Worm (Caenorhabditis elegans) whole organism, young adult: ENCODE data around the gene inpp-5K.

Experiments used
- B0019.2 ChIP-seq: fragments of 200-800 bp; sonication (Bioruptor generic); conservative IDR thresholded peaks from 2 replicates; pipeline ENCODE4 v1.3.6; 2022; ENCODE audit warnings: missing genetic modification reagents, missing genetic modification characterization, missing compliant biosample characterization
- B0261.1 ChIP-seq: sonication (generic microtip); optimal IDR thresholded peaks from 2 replicates; lab custom pipeline; 2016; ENCODE audit warnings: mild to moderate bottlenecking, missing genetic modification characterization, moderate library complexity, missing compliant biosample characterization
- D2030.7 ChIP-seq: fragments of 200-800 bp; sonication (Bioruptor generic); IDR thresholded peaks from 2 replicates; pipeline ENCODE4 v1.3.6; 2022; ENCODE audit warnings: missing genetic modification reagents, missing genetic modification characterization, missing compliant biosample characterization
- F33H1.4 ChIP-seq: fragments of 200-800 bp; sonication (Bioruptor generic); IDR thresholded peaks from 2 replicates; pipeline ENCODE4 v1.3.6; 2022; ENCODE audit warnings: missing genetic modification reagents, missing genetic modification characterization, missing compliant biosample characterization
- F37B4.10 ChIP-seq: fragments of 200-800 bp; sonication (Bioruptor generic); IDR thresholded peaks from 2 replicates; pipeline ENCODE4 v1.3.6; 2022; ENCODE audit warnings: missing genetic modification characterization, missing compliant biosample characterization
- F52B5.7 ChIP-seq: sonication (generic microtip); optimal IDR thresholded peaks from 2 replicates; lab custom pipeline; 2016; ENCODE audit warnings: mild to moderate bottlenecking, missing genetic modification characterization, missing compliant biosample characterization
- F57A8.1 ChIP-seq: fragments of 200-800 bp; sonication (Bioruptor generic); optimal IDR thresholded peaks from 2 replicates; lab custom pipeline; 2018; ENCODE audit warnings: mild to moderate bottlenecking, missing genetic modification characterization, moderate library complexity, missing compliant biosample characterization
- K11D2.4 ChIP-seq: fragments of 200-800 bp; sonication (Bioruptor generic); IDR thresholded peaks from 2 replicates; pipeline ENCODE4 v1.3.6; 2022; ENCODE audit warnings: missing genetic modification reagents, missing genetic modification characterization, missing compliant biosample characterization
- T07F8.4 ChIP-seq: sonication (generic microtip); optimal IDR thresholded peaks from 2 replicates; lab custom pipeline; 2016; ENCODE audit warnings: mild to moderate bottlenecking, missing genetic modification characterization, moderate library complexity, missing compliant biosample characterization
- ZK185.1 ChIP-seq: sonication (generic microtip); optimal IDR thresholded peaks from 2 replicates; lab custom pipeline; 2016; ENCODE audit warnings: mild to moderate bottlenecking, missing genetic modification characterization, missing compliant biosample characterization; ENCODE audit not compliant: poor library complexity, severe bottlenecking
- akir-1 ChIP-seq: fragments of 200-800 bp; sonication (Bioruptor generic); optimal IDR thresholded peaks from 2 replicates; lab custom pipeline; 2018; ENCODE audit warnings: mild to moderate bottlenecking, missing genetic modification characterization, moderate library complexity, missing compliant biosample characterization
- attf-6 ChIP-seq: fragments of 200-800 bp; sonication (Bioruptor generic); IDR thresholded peaks from 2 replicates; pipeline ENCODE4 v1.3.6; 2022; ENCODE audit warnings: missing genetic modification reagents, missing genetic modification characterization, missing compliant biosample characterization
- bed-2 ChIP-seq: fragments of 200-800 bp; sonication (Bioruptor generic); IDR thresholded peaks from 2 replicates; pipeline ENCODE4 v1.3.6; 2022; ENCODE audit warnings: missing genetic modification reagents, missing genetic modification characterization, missing compliant biosample characterization
- cebp-1 ChIP-seq, 2 experiments: fragments of 200-800 bp in 1 of 2; sonication (Bioruptor generic) in 1 of 2; sonication (generic microtip) in 1 of 2; IDR thresholded peaks in 1 of 2; optimal IDR thresholded peaks in 1 of 2; 2 replicates each; pipeline versions ENCODE4 v1.3.6 to Lab custom; 2017 to 2022; ENCODE audit warnings: missing compliant biosample characterization in 2 of 2, missing genetic modification characterization in 2 of 2, mild to moderate bottlenecking in 1 of 2, missing genetic modification reagents in 1 of 2, moderate library complexity in 1 of 2
- ceh-27 ChIP-seq: fragments of 200-800 bp; sonication (Bioruptor generic); optimal IDR thresholded peaks from 2 replicates; lab custom pipeline; 2018; ENCODE audit warnings: mild to moderate bottlenecking, missing genetic modification characterization, moderate library complexity, missing compliant biosample characterization
- ceh-58 ChIP-seq: fragments of 200-800 bp; sonication (Bioruptor generic); IDR thresholded peaks from 2 replicates; pipeline ENCODE4 v1.3.6; 2022; ENCODE audit warnings: missing genetic modification characterization, missing compliant biosample characterization
- dox-1 ChIP-seq: fragments of 200-800 bp; sonication (Bioruptor generic); IDR thresholded peaks from 2 replicates; pipeline ENCODE4 v1.3.6; 2022; ENCODE audit warnings: missing genetic modification reagents, missing genetic modification characterization, missing compliant biosample characterization
- ekl-4 ChIP-seq: fragments of 200-800 bp; sonication (Bioruptor generic); IDR thresholded peaks from 2 replicates; pipeline ENCODE4 v1.3.6; 2022; ENCODE audit warnings: missing genetic modification reagents, missing genetic modification characterization, missing compliant biosample characterization
- ets-4 ChIP-seq: fragments of 200-800 bp; sonication (Bioruptor generic); optimal IDR thresholded peaks from 2 replicates; lab custom pipeline; 2018; ENCODE audit warnings: mild to moderate bottlenecking, missing genetic modification characterization, missing compliant biosample characterization
- hlh-26 ChIP-seq: fragments of 200-800 bp; sonication (Bioruptor generic); conservative IDR thresholded peaks from 2 replicates; pipeline ENCODE4 v1.3.6; 2022; ENCODE audit warnings: missing genetic modification reagents, missing genetic modification characterization, missing compliant biosample characterization
- hmg-20 ChIP-seq: fragments of 200-800 bp; sonication (Bioruptor generic); IDR thresholded peaks from 2 replicates; pipeline ENCODE4 v1.3.6; 2022; ENCODE audit warnings: missing genetic modification reagents, missing genetic modification characterization, missing compliant biosample characterization
- let-607 ChIP-seq, 2 experiments: fragments of 200-800 bp in 1 of 2; sonication (Bioruptor generic) in 1 of 2; sonication (generic microtip) in 1 of 2; optimal IDR thresholded peaks; 2 replicates each; lab custom pipeline; 2016 to 2018; ENCODE audit warnings: mild to moderate bottlenecking in 2 of 2, missing compliant biosample characterization in 2 of 2, missing genetic modification characterization in 2 of 2, moderate library complexity in 2 of 2, missing genotype in 1 of 2
- lir-1 ChIP-seq: fragments of 200-800 bp; sonication (Bioruptor generic); conservative IDR thresholded peaks from 2 replicates; pipeline ENCODE4 v1.3.6; 2022; ENCODE audit warnings: missing genetic modification reagents, missing genetic modification characterization, missing compliant biosample characterization
- madf-8 ChIP-seq: fragments of 200-800 bp; sonication (Bioruptor generic); conservative IDR thresholded peaks from 2 replicates; pipeline ENCODE4 v1.3.6; 2022; ENCODE audit warnings: missing genetic modification reagents, missing genetic modification characterization, missing compliant biosample characterization
- mes-4 ChIP-seq: sonication (generic microtip); optimal IDR thresholded peaks from 2 replicates; lab custom pipeline; 2016; ENCODE audit warnings: missing genotype, missing genetic modification characterization, missing compliant biosample characterization
- nhr-120 ChIP-seq: fragments of 200-800 bp; sonication (Bioruptor generic); IDR thresholded peaks from 2 replicates; pipeline ENCODE4 v1.3.6; 2022; ENCODE audit warnings: missing genetic modification characterization, missing compliant biosample characterization
- nhr-27 ChIP-seq: fragments of 200-800 bp; sonication (Bioruptor generic); optimal IDR thresholded peaks from 2 replicates; lab custom pipeline; 2018; ENCODE audit warnings: mild to moderate bottlenecking, missing genetic modification characterization, moderate library complexity, missing compliant biosample characterization
- nhr-80 ChIP-seq: sonication (generic microtip); optimal IDR thresholded peaks from 2 replicates; lab custom pipeline; 2016; ENCODE audit warnings: missing genetic modification characterization, missing compliant biosample characterization
- pbrm-1 ChIP-seq: fragments of 200-800 bp; sonication (Bioruptor generic); IDR thresholded peaks from 2 replicates; pipeline ENCODE4 v1.3.6; 2022; ENCODE audit warnings: missing genetic modification reagents, missing genetic modification characterization, missing compliant biosample characterization
- snpc-3.4 ChIP-seq: sonication (generic microtip); optimal IDR thresholded peaks from 2 replicates; lab custom pipeline; 2017; ENCODE audit warnings: missing genetic modification characterization, mild to moderate bottlenecking, missing compliant biosample characterization, antibody characterized with exemption, moderate library complexity, missing genotype, missing genetic modification reagents
- snpc-4 ChIP-seq, 5 experiments: fragments of 150-350 bp in 1 of 5; sonication (generic microtip) in 4 of 5; optimal IDR thresholded peaks; 2 replicates each; lab custom pipeline; 2014 to 2018; ENCODE audit warnings: missing genetic modification characterization in 5 of 5, missing biosample characterization in 3 of 5, antibody characterized with exemption in 2 of 5, mild to moderate bottlenecking in 2 of 5, missing compliant biosample characterization in 2 of 5, missing genotype in 2 of 5, moderate library complexity in 2 of 5, missing genetic modification reagents in 1 of 5
- somi-1 ChIP-seq: fragments of 200-800 bp; sonication (Bioruptor generic); optimal IDR thresholded peaks from 2 replicates; lab custom pipeline; 2018; ENCODE audit warnings: mild to moderate bottlenecking, missing genetic modification characterization, missing compliant biosample characterization
- tlf-1 ChIP-seq: fragments of 200-800 bp; sonication (Bioruptor generic); optimal IDR thresholded peaks from 2 replicates; lab custom pipeline; 2018; ENCODE audit warnings: mild to moderate bottlenecking, missing genetic modification characterization, missing compliant biosample characterization
- unc-130 ChIP-seq: sonication (generic microtip); optimal IDR thresholded peaks from 2 replicates; lab custom pipeline; 2016; ENCODE audit warnings: missing genetic modification reagents, missing genetic modification characterization, missing compliant biosample characterization
- unc-62 ChIP-seq: fragments of 150-350 bp; optimal IDR thresholded peaks from 2 replicates; lab custom pipeline; 2014; ENCODE audit warnings: missing biosample characterization, missing genetic modification reagents, missing genetic modification characterization
- zim-3 ChIP-seq: sonication (generic microtip); optimal IDR thresholded peaks from 2 replicates; lab custom pipeline; 2017; ENCODE audit warnings: mild to moderate bottlenecking, missing genetic modification characterization, moderate library complexity, missing compliant biosample characterization
- ztf-3 ChIP-seq: fragments of 200-800 bp; sonication (Bioruptor generic); optimal IDR thresholded peaks from 2 replicates; lab custom pipeline; 2018; ENCODE audit warnings: mild to moderate bottlenecking, missing genetic modification characterization, missing compliant biosample characterization

Gene inpp-5K

DNA sequence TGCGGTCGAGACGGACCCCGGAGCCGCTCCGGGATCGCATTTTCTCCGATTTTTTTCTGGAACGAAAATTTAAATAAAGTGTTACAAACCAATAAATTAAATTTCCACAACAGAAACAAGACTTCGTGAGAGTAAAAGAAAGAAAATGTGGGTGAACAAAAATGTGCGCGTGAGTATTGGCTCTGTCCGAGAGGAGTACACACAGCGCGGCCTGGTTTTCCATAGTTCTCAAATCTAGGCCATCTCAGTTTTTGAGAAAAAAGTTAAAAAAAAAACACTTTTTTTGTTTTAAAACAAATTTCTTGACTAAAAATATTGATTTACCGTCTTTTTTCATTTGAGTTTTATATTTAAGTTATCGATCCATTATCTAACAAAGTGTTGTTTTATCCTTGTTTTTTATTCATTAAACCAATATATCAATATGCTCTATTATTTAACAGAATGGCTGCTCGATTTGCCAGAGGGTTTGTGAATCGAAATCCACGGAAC, 16.5 kb downstream of the inpp-5K start, which contains the start of the genes C14B9.8 and mrpl-18 (continued):
- no peak for TF ChIP-seq dox-1
- no peak for TF ChIP-seq hmg-20 (GFP tag; lab: Robert Waterston, UW)
- TF ChIP-seq lir-1 (GFP tag; lab: Robert Waterston, UW), result peak; percentile 55
- TF ChIP-seq nhr-27 (tag; lab: Kevin White, UChicago), result no peak
- TF ChIP-seq cebp-1 (GFP tag; IDR thresholded peaks at IDR 0.05; lab: Robert Waterston, UW), result no peak
- TF ChIP-seq cebp-1 (tag; optimal IDR thresholded peaks at IDR 0.05; lab: Kevin White, UChicago), result no peak
- peak; percentile 46; the same call in 1 of the 2 replicates for TF ChIP-seq D2030.7
- peak; percentile 38 for TF ChIP-seq ceh-27
- TF ChIP-seq unc-130 (GFP tag; lab: Kevin White, UChicago), result peak; percentile 73
- TF ChIP-seq pbrm-1 (GFP tag; lab: Robert Waterston, UW), result no peak
- no peak for TF ChIP-seq ets-4 (GFP tag; lab: Kevin White, UChicago)
- no peak for TF ChIP-seq unc-62
- no peak for TF ChIP-seq F52B5.7
- no peak for TF ChIP-seq F57A8.1 (GFP tag; lab: Kevin White, UChicago)
- TF ChIP-seq ZK185.1, result peak; percentile 82
- no peak for TF ChIP-seq ceh-58 (GFP tag; lab: Robert Waterston, UW)
- peak; percentile 8 for TF ChIP-seq snpc-4 (GFP tag; optimal IDR thresholded peaks at IDR 0.05; lab: Kevin White, UChicago)
- peak in 1 of 4 experiments; percentile 16 for TF ChIP-seq snpc-4 (tag; optimal IDR thresholded peaks at IDR 0.05; lab: Kevin White, UChicago)
- 0 out of 2 replicates have a peak, but pooled peaks have one; percentile 31 for TF ChIP-seq bed-2 (GFP tag; lab: Robert Waterston, UW)
- TF ChIP-seq F33H1.4 (GFP tag; lab: Robert Waterston, UW), result peak; percentile 55
- TF ChIP-seq mes-4 (tag; lab: Kevin White, UChicago), result no peak
- TF ChIP-seq K11D2.4 (GFP tag; lab: Robert Waterston, UW), result 0 out of 2 replicates have a peak, but pooled peaks have one; percentile 18
- no peak for TF ChIP-seq T07F8.4 (tag; lab: Kevin White, UChicago)
- TF ChIP-seq let-607 (tag; optimal IDR thresholded peaks at IDR 0.05; lab: Kevin White, UChicago), result peak in 1 of 2 experiments; percentile 16
- 0 out of 2 replicates have a peak, but pooled peaks have one; percentile 32 for TF ChIP-seq ekl-4
- TF ChIP-seq B0019.2, result no peak
- TF ChIP-seq attf-6 (GFP tag; lab: Robert Waterston, UW), result no peak

DNA sequence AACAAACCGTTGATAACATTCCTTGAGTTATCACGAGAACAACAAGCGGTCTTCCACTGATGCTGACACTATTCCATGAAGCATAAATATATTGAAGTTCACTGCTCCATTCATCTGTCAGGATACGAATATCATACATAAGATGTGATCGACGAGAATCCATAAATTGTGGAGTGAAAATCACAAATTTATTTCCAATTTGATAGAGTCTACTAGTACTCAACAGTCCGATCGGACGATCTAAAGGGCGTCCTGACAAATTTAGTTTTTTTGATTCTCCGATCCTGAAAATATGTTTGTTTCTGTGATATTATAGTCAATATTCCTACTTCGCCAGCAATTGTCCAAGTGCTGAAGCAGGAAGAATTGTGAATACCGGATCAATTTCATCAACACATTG, 18.9 kb downstream of the inpp-5K start:
- no peak for TF ChIP-seq tlf-1 (GFP tag; lab: Kevin White, UChicago)
- TF ChIP-seq nhr-80 (tag; lab: Kevin White, UChicago), result no peak
- TF ChIP-seq zim-3 (tag; lab: Kevin White, UChicago), result no peak
- no peak for TF ChIP-seq nhr-120 (GFP tag; lab: Robert Waterston, UW)
- TF ChIP-seq F37B4.10 (GFP tag; lab: Robert Waterston, UW), result no peak
- no peak for TF ChIP-seq B0261.1 (tag; lab: Kevin White, UChicago)
- TF ChIP-seq ets-4 (GFP tag; lab: Kevin White, UChicago), result no peak
- TF ChIP-seq madf-8 (GFP tag; lab: Robert Waterston, UW), result no peak
- TF ChIP-seq ztf-3 (GFP tag; lab: Kevin White, UChicago), result no peak
- no peak for TF ChIP-seq somi-1 (GFP tag; lab: Kevin White, UChicago)
- no peak for TF ChIP-seq akir-1 (GFP tag; lab: Kevin White, UChicago)
- TF ChIP-seq snpc-3.4, result no peak
- no peak for TF ChIP-seq hlh-26 (GFP tag; lab: Robert Waterston, UW)
